Fruit fly (Drosophila melanogaster): Measurements from ENCODE around the gene CG5645.

The CG5645 gene

dm6 chr3L:12139232-12139698 is 2.8 kb upstream of the CG5645 start (continued):
- no peak for TF ChIP-seq pros (GFP tag; optimal IDR thresholded peaks at IDR 0.05)
- TF ChIP-seq Sox102F (GFP tag; optimal IDR thresholded peaks at IDR 0.05) = no peak
- TF ChIP-seq Nf-YA (GFP tag; IDR thresholded peaks at IDR 0.05) = no peak
- TF ChIP-seq crp (GFP tag; optimal IDR thresholded peaks at IDR 0.05) = no peak
- TF ChIP-seq CG15479 (GFP tag; optimal IDR thresholded peaks at IDR 0.05) = no peak
- peak; percentile 41 for TF ChIP-seq CG10979 (tag; optimal IDR thresholded peaks at IDR 0.05)
- no peak; the same call in 1 of the 2 replicates for TF ChIP-seq Xrp1 (GFP tag; IDR thresholded peaks at IDR 0.05)
- TF ChIP-seq slp2 (GFP tag; optimal IDR thresholded peaks at IDR 0.05) = no peak
- 0 out of 3 replicates have a peak, but pooled peaks have one; percentile 28 for TF ChIP-seq so (GFP tag; IDR thresholded peaks at IDR 0.05)
- no peak for TF ChIP-seq CG3726 (GFP tag; IDR thresholded peaks at IDR 0.05)
- peak; percentile 56 for TF ChIP-seq seq (GFP tag; IDR thresholded peaks at IDR 0.05)
- TF ChIP-seq pzg (GFP tag; optimal IDR thresholded peaks at IDR 0.05) = no peak
- TF ChIP-seq fd3F (GFP tag; optimal IDR thresholded peaks at IDR 0.05) = peak; percentile 31
- TF ChIP-seq CG11247 (GFP tag; IDR thresholded peaks at IDR 0.05) = peak; percentile 44; the same call in 1 of the 2 replicates
- TF ChIP-seq CG15011 (GFP tag; optimal IDR thresholded peaks at IDR 0.05) = no peak
- peak; percentile 5 for TF ChIP-seq Dad (GFP tag; optimal IDR thresholded peaks at IDR 0.05)
- peak; percentile 71 for TF ChIP-seq CG2120 (GFP tag; optimal IDR thresholded peaks at IDR 0.05)
- no peak; the same call in 1 of the 2 replicates for TF ChIP-seq E2f1 (GFP tag; IDR thresholded peaks at IDR 0.05)
- no peak for TF ChIP-seq CG10654 (GFP tag; optimal IDR thresholded peaks at IDR 0.05)
- TF ChIP-seq Vsx1 (GFP tag; optimal IDR thresholded peaks at IDR 0.05) = no peak
- no peak for TF ChIP-seq CG7786 (GFP tag; optimal IDR thresholded peaks at IDR 0.05)
- TF ChIP-seq vnd (GFP tag; IDR thresholded peaks at IDR 0.05; ENCODE audit: partially characterized antibody) = no peak
- TF ChIP-seq pnt (GFP tag; optimal IDR thresholded peaks at IDR 0.05) = peak; percentile 53
- no peak for TF ChIP-seq CG14860 (GFP tag; IDR thresholded peaks at IDR 0.05; ENCODE audit: partially characterized antibody)
- TF ChIP-seq CG13424 (tag; optimal IDR thresholded peaks at IDR 0.05) = peak; percentile 62
- peak in 1 of 3 experiments; percentile 11 for TF ChIP-seq lola (GFP tag; optimal IDR thresholded peaks at IDR 0.05)
- TF ChIP-seq CG4424 (GFP tag; optimal IDR thresholded peaks at IDR 0.05) = peak; percentile 44
- no peak for TF ChIP-seq sim (GFP tag; IDR thresholded peaks at IDR 0.05)
- no peak for TF ChIP-seq Taf1 (GFP tag; IDR thresholded peaks at IDR 0.05)
- TF ChIP-seq ab (GFP tag; optimal IDR thresholded peaks at IDR 0.05) = no peak
- no peak for TF ChIP-seq CG13287 (GFP tag; IDR thresholded peaks at IDR 0.05; ENCODE audit: partially characterized antibody)
- TF ChIP-seq Med (GFP tag) = peak; percentile 92
- peak; percentile 50 for TF ChIP-seq Dek (tag; optimal IDR thresholded peaks at IDR 0.05)
- TF ChIP-seq jigr1 (GFP tag; IDR thresholded peaks at IDR 0.05) = no peak
- no peak for TF ChIP-seq hb (GFP tag; IDR thresholded peaks at IDR 0.05; ENCODE audit: partially characterized antibody)

dm6 chr3L:12138113-12138899 is 1.8 kb upstream of the CG5645 start, which contains the start of the genes ND-SGDH and RhoGAP68F:
ND-SGDH (minus strand) TSS chr3L:12138584.
RhoGAP68F (plus strand) TSS chr3L:12138868.
- TF ChIP-seq NC2β (GFP tag; optimal IDR thresholded peaks at IDR 0.05) (peak; percentile 48), Ssrp (tag; optimal IDR thresholded peaks at IDR 0.05) (peak; percentile 70), gem (tag; optimal IDR thresholded peaks at IDR 0.05) (peak; percentile 88), dati (GFP tag; IDR thresholded peaks at IDR 0.05) (no peak), hkb (optimal IDR thresholded peaks at IDR 0.05) (no peak), hkb (GFP tag; IDR thresholded peaks at IDR 0.05) (no peak; the same call in none of the 2 replicates), CG3281 (GFP tag; optimal IDR thresholded peaks at IDR 0.05) (peak; percentile 60), CG10959 (GFP tag; IDR thresholded peaks at IDR 0.05) (peak; percentile 55; the same call in 1 of the 2 replicates), CG15601 (tag; optimal IDR thresholded peaks at IDR 0.05) (peak; percentile 74), MESR4 (GFP tag; optimal IDR thresholded peaks at IDR 0.05) (peak; percentile 78), p53 (GFP tag; optimal IDR thresholded peaks at IDR 0.05) (no peak), chn (GFP tag; optimal IDR thresholded peaks at IDR 0.05) (peak; percentile 71), tx (GFP tag; optimal IDR thresholded peaks at IDR 0.05) (peak; percentile 45), CrebB (tag; optimal IDR thresholded peaks at IDR 0.05) (no peak), Lim3 (GFP tag; IDR thresholded peaks at IDR 0.05) (no peak), abd-A (tag; optimal IDR thresholded peaks at IDR 0.05) (no peak)
